Worm (Caenorhabditis elegans) whole organism, L1 larva: ENCODE data around the gene K12H4.5.
A peak's percentile ranks its signal among the peaks of the same experiment; 100 is the strongest.

Experiments used
- C16A3.4 ChIP-seq: fragments of 150-350 bp; optimal IDR thresholded peaks from 2 replicates; lab custom pipeline; 2014; ENCODE audit warnings: missing biosample characterization, missing genetic modification characterization
- Y116A8C.19 ChIP-seq: sonication (generic microtip); optimal IDR thresholded peaks from 2 replicates; lab custom pipeline; 2016; ENCODE audit warnings: missing compliant biosample characterization, missing genetic modification characterization, borderline replicate concordance
- aha-1 ChIP-seq: fragments of 150-350 bp; optimal IDR thresholded peaks from 2 replicates; lab custom pipeline; 2014; ENCODE audit warnings: missing biosample characterization, missing genetic modification characterization
- blmp-1 ChIP-seq: fragments of 150-350 bp; optimal IDR thresholded peaks from 2 replicates; lab custom pipeline; 2014; ENCODE audit warnings: missing biosample characterization, missing genetic modification characterization
- ceh-63 ChIP-seq: fragments of 200-800 bp; sonication (Bioruptor generic); optimal IDR thresholded peaks from 2 replicates; lab custom pipeline; 2018; ENCODE audit warnings: mild to moderate bottlenecking, missing genetic modification characterization, missing compliant biosample characterization
- ceh-8 ChIP-seq: fragments of 200-800 bp; sonication (Bioruptor generic); optimal IDR thresholded peaks from 2 replicates; lab custom pipeline; 2018; ENCODE audit warnings: mild to moderate bottlenecking, missing genetic modification characterization, moderate library complexity, missing compliant biosample characterization
- ces-1 ChIP-seq: fragments of 150-350 bp; optimal IDR thresholded peaks from 2 replicates; lab custom pipeline; 2014; ENCODE audit warnings: missing biosample characterization, missing genetic modification reagents, missing genetic modification characterization
- dpl-1 ChIP-seq, 3 experiments: fragments of 150-350 bp in 2 of 3; sonication (generic microtip) in 1 of 3; optimal IDR thresholded peaks; 2 replicates each; lab custom pipeline; 2014 to 2017; ENCODE audit warnings: missing biosample characterization in 3 of 3, missing genetic modification characterization in 3 of 3, missing genetic modification reagents in 3 of 3
- efl-1 ChIP-seq, 4 experiments: fragments of 150-350 bp; optimal IDR thresholded peaks in 3 of 4; peaks in 1 of 4; 1 replicate in 1 of 4; 2 replicates in 3 of 4; lab custom pipeline; 2014; ENCODE audit warnings: missing biosample characterization in 2 of 4, missing genetic modification characterization in 2 of 4, missing genetic modification reagents in 2 of 4
- efl-3 ChIP-seq: fragments of 200-800 bp; sonication (Bioruptor generic); optimal IDR thresholded peaks from 2 replicates; lab custom pipeline; 2018; ENCODE audit warnings: mild to moderate bottlenecking, missing genetic modification characterization, missing compliant biosample characterization
- ets-5 ChIP-seq: fragments of 200-800 bp; sonication (Bioruptor generic); IDR thresholded peaks from 2 replicates; pipeline ENCODE4 v1.3.6; 2022; ENCODE audit warnings: missing genetic modification characterization, missing compliant biosample characterization
- fkh-4 ChIP-seq: sonication (generic microtip); optimal IDR thresholded peaks from 2 replicates; lab custom pipeline; 2016; ENCODE audit warnings: missing compliant biosample characterization, missing genetic modification characterization, borderline replicate concordance
- fos-1 ChIP-seq: fragments of 150-350 bp; optimal IDR thresholded peaks from 2 replicates; lab custom pipeline; 2014; ENCODE audit warnings: missing biosample characterization, missing genetic modification characterization
- grh-1 ChIP-seq: fragments of 200-800 bp; sonication (Bioruptor generic); IDR thresholded peaks from 2 replicates; pipeline ENCODE4 v1.3.6; 2022; ENCODE audit warnings: missing genetic modification reagents, missing genetic modification characterization, missing compliant biosample characterization
- hlh-17 ChIP-seq: fragments of 200-800 bp; sonication (Bioruptor generic); optimal IDR thresholded peaks from 2 replicates; lab custom pipeline; 2018; ENCODE audit warnings: missing genetic modification characterization, mild to moderate bottlenecking, missing compliant biosample characterization, moderate library complexity, borderline replicate concordance
- hlh-4 ChIP-seq: sonication (generic microtip); optimal IDR thresholded peaks from 2 replicates; lab custom pipeline; 2016; ENCODE audit warnings: mild to moderate bottlenecking, missing genetic modification characterization, missing compliant biosample characterization
- hpl-2 ChIP-seq: fragments of 150-350 bp; optimal IDR thresholded peaks from 2 replicates; lab custom pipeline; 2014; ENCODE audit warnings: missing biosample characterization, missing genetic modification reagents, missing genetic modification characterization
- irx-1 ChIP-seq: sonication (generic microtip); optimal IDR thresholded peaks from 2 replicates; lab custom pipeline; 2016; ENCODE audit warnings: missing genetic modification characterization, missing compliant biosample characterization
- isw-1 ChIP-seq: fragments of 200-800 bp; sonication (Bioruptor generic); IDR thresholded peaks from 2 replicates; pipeline ENCODE4 v1.3.6; 2022; ENCODE audit warnings: missing genetic modification characterization, missing compliant biosample characterization
- lin-13 ChIP-seq: fragments of 150-350 bp; optimal IDR thresholded peaks from 2 replicates; lab custom pipeline; 2014; ENCODE audit warnings: missing biosample characterization, missing genetic modification reagents, missing genetic modification characterization
- lin-35 ChIP-seq, 2 experiments: fragments of 150-350 bp; optimal IDR thresholded peaks; 2 replicates each; lab custom pipeline; 2014; ENCODE audit warnings: missing biosample characterization in 2 of 2, missing genetic modification characterization in 2 of 2, missing genetic modification reagents in 2 of 2
- mdl-1 ChIP-seq, 2 experiments: fragments of 150-350 bp; optimal IDR thresholded peaks; 2 replicates each; lab custom pipeline; 2014 to 2017; ENCODE audit warnings: missing biosample characterization in 2 of 2, missing genetic modification characterization in 2 of 2, inconsistent platforms in 1 of 2
- mep-1 ChIP-seq: fragments of 150-350 bp; optimal IDR thresholded peaks from 2 replicates; lab custom pipeline; 2014; ENCODE audit warnings: missing biosample characterization, missing genetic modification characterization
- nhr-12 ChIP-seq: sonication (generic microtip); optimal IDR thresholded peaks from 2 replicates; lab custom pipeline; 2017; ENCODE audit warnings: missing biosample characterization, missing genetic modification characterization
- nhr-19 ChIP-seq: fragments of 200-800 bp; sonication (Bioruptor generic); conservative IDR thresholded peaks from 2 replicates; pipeline ENCODE4 v1.3.6; 2022; ENCODE audit warnings: missing genetic modification characterization, missing compliant biosample characterization
- nhr-20 ChIP-seq: sonication (generic microtip); optimal IDR thresholded peaks from 2 replicates; lab custom pipeline; 2016; ENCODE audit warnings: mild to moderate bottlenecking, missing genetic modification characterization, missing compliant biosample characterization
- nhr-237 ChIP-seq: fragments of 150-350 bp; optimal IDR thresholded peaks from 2 replicates; lab custom pipeline; 2014; ENCODE audit warnings: missing biosample characterization, missing genetic modification characterization
- nhr-47 ChIP-seq: sonication (generic microtip); optimal IDR thresholded peaks from 2 replicates; lab custom pipeline; 2016; ENCODE audit warnings: mild to moderate bottlenecking, missing genetic modification characterization, moderate library complexity, missing compliant biosample characterization
- nhr-76 ChIP-seq: sonication (generic microtip); optimal IDR thresholded peaks from 2 replicates; lab custom pipeline; 2017; ENCODE audit warnings: missing biosample characterization, missing genetic modification characterization
- nhr-77 ChIP-seq: fragments of 150-350 bp; optimal IDR thresholded peaks from 2 replicates; lab custom pipeline; 2014; ENCODE audit warnings: missing biosample characterization, missing genetic modification characterization
- skn-1 ChIP-seq: fragments of 150-350 bp; optimal IDR thresholded peaks from 2 replicates; lab custom pipeline; 2014; ENCODE audit warnings: missing biosample characterization, missing genetic modification characterization
- snu-23 ChIP-seq: sonication (generic microtip); optimal IDR thresholded peaks from 2 replicates; lab custom pipeline; 2016; ENCODE audit warnings: missing genetic modification characterization, missing compliant biosample characterization
- sox-4 ChIP-seq: sonication (generic microtip); optimal IDR thresholded peaks from 2 replicates; lab custom pipeline; 2016; ENCODE audit warnings: missing genetic modification characterization, missing compliant biosample characterization
- sup-37 ChIP-seq: fragments of 200-800 bp; sonication (Bioruptor generic); optimal IDR thresholded peaks from 2 replicates; lab custom pipeline; 2018; ENCODE audit warnings: mild to moderate bottlenecking, missing genetic modification characterization, missing compliant biosample characterization
- swsn-7 ChIP-seq: sonication (generic microtip); optimal IDR thresholded peaks from 2 replicates; lab custom pipeline; 2016; ENCODE audit warnings: missing genetic modification characterization, missing compliant biosample characterization
- unc-30 ChIP-seq: sonication (generic microtip); optimal IDR thresholded peaks from 2 replicates; lab custom pipeline; 2017; ENCODE audit warnings: missing biosample characterization, missing genetic modification characterization
- unc-86 ChIP-seq: sonication (generic microtip); optimal IDR thresholded peaks from 2 replicates; lab custom pipeline; 2016; ENCODE audit warnings: missing genetic modification characterization, missing compliant biosample characterization
- xbp-1 ChIP-seq: sonication (generic microtip); optimal IDR thresholded peaks from 2 replicates; lab custom pipeline; 2016; ENCODE audit warnings: missing genetic modification characterization, missing compliant biosample characterization
- zag-1 ChIP-seq: fragments of 150-350 bp; optimal IDR thresholded peaks from 2 replicates; lab custom pipeline; 2014; ENCODE audit warnings: missing biosample characterization, missing genetic modification characterization
- zip-4 ChIP-seq: fragments of 200-800 bp; sonication (Bioruptor generic); optimal IDR thresholded peaks from 2 replicates; lab custom pipeline; 2018; ENCODE audit warnings: mild to moderate bottlenecking, missing genetic modification characterization, moderate library complexity, missing compliant biosample characterization
- ztf-11 ChIP-seq, 2 experiments: sonication (generic microtip); optimal IDR thresholded peaks; 2 replicates each; lab custom pipeline; 2016 to 2017; ENCODE audit warnings: missing genetic modification characterization in 2 of 2, missing biosample characterization in 1 of 2, missing compliant biosample characterization in 1 of 2
- ztf-4 ChIP-seq: fragments of 150-350 bp; optimal IDR thresholded peaks from 2 replicates; lab custom pipeline; 2014; ENCODE audit warnings: missing biosample characterization, missing genetic modification characterization

The K12H4.5 gene

ce11 chrIII:8009769-8010168, 34.5 kb upstream of the K12H4.5 start, which contains the start of gene cit-1.1 (continued):
- no peak for TF ChIP-seq ztf-11 (tag; optimal IDR thresholded peaks at IDR 0.05; lab: Kevin White, UChicago)

- TF ChIP-seq Y116A8C.19 (tag; lab: Kevin White, UChicago) (no peak), skn-1 (tag; lab: Kevin White, UChicago) (peak; percentile 7), ces-1 (no peak), nhr-47 (no peak), xbp-1 (no peak), nhr-12 (no peak)
Measured at ce11 chrIII:8010260-8010822, 33.9 kb upstream of the K12H4.5 start, which contains the start of gene cit-1.2. Gene cit-1.2, plus strand, starts transcription at chrIII:8010772.

ce11 chrIII:8013582-8013981, 30.7 kb upstream of the K12H4.5 start:
- TF ChIP-seq zag-1 (tag; lab: Kevin White, UChicago) (no peak), ets-5 (GFP tag; lab: Robert Waterston, UW) (no peak), nhr-76 (no peak), efl-3 (GFP tag; lab: Kevin White, UChicago) (no peak)
- TF ChIP-seq, all 84 proteins: peak for 0

- TF ChIP-seq unc-30 = no peak
- TF ChIP-seq blmp-1 (tag; lab: Kevin White, UChicago) = no peak
- no peak for TF ChIP-seq nhr-20
- no peak for TF ChIP-seq snu-23
Measured at ce11 chrIII:8016438-8016837, 27.8 kb upstream of the K12H4.5 start, which contains the start of gene F44B9.5. Gene F44B9.5, minus strand, starts transcription at chrIII:8016538.

- TF ChIP-seq ztf-11 (tag; optimal IDR thresholded peaks at IDR 0.05; lab: Kevin White, UChicago) = no peak
- TF ChIP-seq dpl-1 (GFP tag; optimal IDR thresholded peaks at IDR 0.05; lab: Kevin White, UChicago) = no peak
- no peak for TF ChIP-seq mep-1 (tag; lab: Kevin White, UChicago)
- no peak for TF ChIP-seq nhr-77 (tag; lab: Kevin White, UChicago)
- TF ChIP-seq grh-1 (GFP tag; lab: Robert Waterston, UW) = no peak
- no peak for TF ChIP-seq ceh-8 (GFP tag; lab: Kevin White, UChicago)
- TF ChIP-seq aha-1 (tag; lab: Kevin White, UChicago) = no peak
- TF ChIP-seq efl-1 (optimal IDR thresholded peaks at IDR 0.05; lab: Kevin White, UChicago) = no peak
- no peak for TF ChIP-seq efl-1 (GFP tag; optimal IDR thresholded peaks at IDR 0.05 in 1 of 2; lab: Kevin White, UChicago)
- no peak for TF ChIP-seq hpl-2 (GFP tag; lab: Kevin White, UChicago)
- no peak for TF ChIP-seq lin-35 (GFP tag; optimal IDR thresholded peaks at IDR 0.05; lab: Kevin White, UChicago)
- no peak for TF ChIP-seq zip-4 (GFP tag; lab: Kevin White, UChicago)
- no peak for TF ChIP-seq hlh-4 (tag; lab: Kevin White, UChicago)
- TF ChIP-seq sup-37 (GFP tag; lab: Kevin White, UChicago) = no peak
- no peak for TF ChIP-seq unc-86 (tag; lab: Kevin White, UChicago)
- no peak for TF ChIP-seq fkh-4 (tag; lab: Kevin White, UChicago)
- TF ChIP-seq hlh-17 = no peak
Measured at ce11 chrIII:8017053-8017452, 27.2 kb upstream of the K12H4.5 start.

ce11 chrIII:8020823-8021332, 23.4 kb upstream of the K12H4.5 start, which contains the start of gene lin-36:
Gene lin-36, minus strand, starts transcription at chrIII:8020873.
- TF ChIP-seq hlh-17 (no peak), sox-4 (tag; lab: Kevin White, UChicago) (no peak), C16A3.4 (tag; lab: Kevin White, UChicago) (peak; percentile 81), Y116A8C.19 (tag; lab: Kevin White, UChicago) (no peak), lin-13 (GFP tag; lab: Kevin White, UChicago) (peak; percentile 83), fkh-4 (tag; lab: Kevin White, UChicago) (no peak), fos-1 (tag; lab: Kevin White, UChicago) (peak; percentile 71), swsn-7 (tag; lab: Kevin White, UChicago) (peak; percentile 85), isw-1 (peak; percentile 74), nhr-237 (tag; lab: Kevin White, UChicago) (no peak), mdl-1 (tag; optimal IDR thresholded peaks at IDR 0.05; lab: Kevin White, UChicago) (peak in 1 of 2 experiments; percentile 64), irx-1 (tag; lab: Kevin White, UChicago) (peak; percentile 69), mep-1 (tag; lab: Kevin White, UChicago) (peak; percentile 94), ces-1 (no peak), ztf-4 (tag; lab: Kevin White, UChicago) (peak; percentile 62), lin-35 (GFP tag; optimal IDR thresholded peaks at IDR 0.05; lab: Kevin White, UChicago) (peak; percentile 85 to 94), nhr-12 (no peak), nhr-19 (GFP tag; lab: Robert Waterston, UW) (peak; percentile 76), ceh-63 (GFP tag; lab: Kevin White, UChicago) (no peak)
